Fruit fly (Drosophila melanogaster) whole organism, embryonic: Measurements from ENCODE around the gene Ice2.
A peak's percentile ranks its signal among the peaks of the same experiment; 100 is the strongest.

Experiments used
- Awh ChIP-seq: fragments of 200-800 bp; sonication (Bioruptor generic); IDR thresholded peaks from 2 replicates; pipeline ENCODE4, ENCODE4 v1.3.6; 2022; ENCODE audit warnings: missing biosample characterization, missing genetic modification characterization
- BEAF-32 ChIP-seq: fragments of 200-800 bp; sonication (Bioruptor generic); optimal IDR thresholded peaks from 3 replicates; lab custom pipeline; 2017; ENCODE audit warnings: missing biosample characterization, missing genetic modification characterization, mild to moderate bottlenecking, moderate library complexity, missing genetic modification reagents
- Blimp-1 ChIP-seq: fragments of 200-800 bp; sonication (Bioruptor generic); optimal IDR thresholded peaks from 3 replicates; lab custom pipeline; 2018; ENCODE audit warnings: missing biosample characterization, missing genetic modification characterization, mild to moderate bottlenecking, moderate library complexity, missing genetic modification reagents
- BtbVII ChIP-seq: fragments of 200-800 bp; sonication (Bioruptor generic); optimal IDR thresholded peaks from 3 replicates; lab custom pipeline; 2017; ENCODE audit warnings: missing biosample characterization, mild to moderate bottlenecking, missing genetic modification characterization
- Bteb2 ChIP-seq: fragments of 200-800 bp; sonication (Bioruptor generic); optimal IDR thresholded peaks from 2 replicates; lab custom pipeline; 2016; ENCODE audit warnings: missing biosample characterization, missing genetic modification characterization
- CG1024 ChIP-seq: fragments of 200-800 bp; sonication (Bioruptor generic); IDR thresholded peaks from 2 replicates; pipeline ENCODE4 v1.3.6; 2022; ENCODE audit warnings: missing biosample characterization, missing genetic modification characterization
- CG12071 ChIP-seq: fragments of 200-800 bp; sonication (Bioruptor generic); optimal IDR thresholded peaks from 3 replicates; lab custom pipeline; 2018; ENCODE audit warnings: missing biosample characterization, mild to moderate bottlenecking, missing genetic modification characterization
- CG12236 ChIP-seq: fragments of 200-800 bp; sonication (Bioruptor generic); optimal IDR thresholded peaks from 2 replicates; lab custom pipeline; 2016; ENCODE audit warnings: missing biosample characterization, missing genetic modification characterization
- CG12769 ChIP-seq: fragments of 200-800 bp; sonication (Bioruptor generic); optimal IDR thresholded peaks from 2 replicates; lab custom pipeline; 2019; ENCODE audit warnings: missing biosample characterization, mild to moderate bottlenecking, missing genetic modification characterization, moderate library complexity
- CG13296 ChIP-seq: fragments of 200-800 bp; sonication (Bioruptor generic); optimal IDR thresholded peaks from 3 replicates; lab custom pipeline; 2018; ENCODE audit warnings: missing biosample characterization, mild to moderate bottlenecking, missing genetic modification characterization
- CG15696 ChIP-seq: fragments of 200-800 bp; sonication (Bioruptor generic); optimal IDR thresholded peaks from 2 replicates; lab custom pipeline; 2019; ENCODE audit warnings: missing biosample characterization, mild to moderate bottlenecking, missing genetic modification characterization, moderate library complexity
- CG17328 ChIP-seq: fragments of 200-800 bp; sonication (Bioruptor generic); IDR thresholded peaks from 2 replicates; pipeline ENCODE4 v1.3.6; 2022; ENCODE audit warnings: missing biosample characterization, missing genetic modification characterization
- CG2875 ChIP-seq: fragments of 200-800 bp; sonication (Bioruptor generic); optimal IDR thresholded peaks from 2 replicates; lab custom pipeline; 2017; ENCODE audit warnings: missing biosample characterization, mild to moderate bottlenecking, missing genetic modification characterization, missing genetic modification reagents
- CG43689 ChIP-seq: fragments of 200-800 bp; sonication (Bioruptor generic); IDR thresholded peaks from 2 replicates; pipeline ENCODE4 v1.3.6; 2022; ENCODE audit warnings: missing biosample characterization, missing genetic modification characterization
- CG4404 ChIP-seq: fragments of 200-800 bp; sonication (Bioruptor generic); IDR thresholded peaks from 2 replicates; pipeline ENCODE4 v1.3.6; 2022; ENCODE audit warnings: missing biosample characterization, missing genetic modification characterization
- CG5953 ChIP-seq: fragments of 200-800 bp; sonication (Bioruptor generic); IDR thresholded peaks from 2 replicates; pipeline ENCODE4 v1.3.6; 2022; ENCODE audit warnings: missing biosample characterization, missing genetic modification characterization
- CG7357 ChIP-seq: fragments of 200-800 bp; sonication (Bioruptor generic); IDR thresholded peaks from 3 replicates; pipeline ENCODE4 v1.3.6; 2022; ENCODE audit warnings: missing biosample characterization, missing genetic modification characterization
- CG7745 ChIP-seq: fragments of 200-800 bp; sonication (Bioruptor generic); optimal IDR thresholded peaks from 2 replicates; lab custom pipeline; 2018; ENCODE audit warnings: missing biosample characterization, mild to moderate bottlenecking, missing genetic modification characterization, moderate library complexity
- CG9609 ChIP-seq: fragments of 200-800 bp; sonication (Bioruptor generic); optimal IDR thresholded peaks from 3 replicates; lab custom pipeline; 2016; ENCODE audit warnings: missing biosample characterization, missing genetic modification characterization
- CG9727 ChIP-seq: fragments of 200-800 bp; sonication (Bioruptor generic); optimal IDR thresholded peaks from 3 replicates; lab custom pipeline; 2017; ENCODE audit warnings: missing biosample characterization, mild to moderate bottlenecking, missing genetic modification characterization
- Dip3 ChIP-seq: fragments of 200-800 bp; sonication (Bioruptor generic); optimal IDR thresholded peaks from 3 replicates; lab custom pipeline; 2016; ENCODE audit warnings: missing biosample characterization, missing genetic modification characterization
- Dll ChIP-seq: fragments of 200-800 bp; sonication (Bioruptor generic); IDR thresholded peaks from 4 replicates; pipeline ENCODE4 v1.3.6; 2022; ENCODE audit warnings: missing biosample characterization, missing genetic modification characterization; ENCODE audit not compliant: partially characterized antibody
- Doc2 ChIP-seq: fragments of 200-800 bp; sonication (Bioruptor generic); IDR thresholded peaks from 2 replicates; pipeline ENCODE4 v1.3.6; 2022; ENCODE audit warnings: missing biosample characterization, missing genetic modification characterization
- Dref ChIP-seq: fragments of 200-800 bp; sonication (Bioruptor generic); IDR thresholded peaks from 2 replicates; pipeline ENCODE4 v1.3.6; 2022; ENCODE audit warnings: missing biosample characterization, missing genetic modification characterization
- Drgx ChIP-seq: fragments of 200-800 bp; sonication (Bioruptor generic); IDR thresholded peaks from 2 replicates; pipeline ENCODE4 v1.3.6; 2022; ENCODE audit warnings: missing biosample characterization, missing genetic modification characterization
- Hr39 ChIP-seq: fragments of >200 bp; optimal IDR thresholded peaks from 2 replicates; lab custom pipeline; 2017
- Hsf ChIP-seq: fragments of 200-800 bp; sonication (Bioruptor generic); optimal IDR thresholded peaks from 3 replicates; lab custom pipeline; 2016; ENCODE audit warnings: missing biosample characterization, missing genetic modification characterization
- Meics ChIP-seq: fragments of 200-800 bp; sonication (Bioruptor generic); optimal IDR thresholded peaks from 2 replicates; lab custom pipeline; 2017; ENCODE audit warnings: missing biosample characterization, mild to moderate bottlenecking, missing genetic modification characterization
- Poxn ChIP-seq: fragments of 200-800 bp; sonication (Bioruptor generic); IDR thresholded peaks from 2 replicates; pipeline ENCODE4 v1.3.6; 2022; ENCODE audit warnings: missing biosample characterization, missing genetic modification characterization
- Taf1 ChIP-seq: fragments of 200-800 bp; sonication (Bioruptor generic); IDR thresholded peaks from 2 replicates; pipeline ENCODE4 v1.3.6; 2022; ENCODE audit warnings: missing biosample characterization, missing genetic modification characterization
- Usf ChIP-seq: fragments of 200-800 bp; sonication (Bioruptor generic); optimal IDR thresholded peaks from 2 replicates; lab custom pipeline; 2017; ENCODE audit warnings: missing genotype, missing biosample characterization, missing genetic modification characterization
- az2 ChIP-seq: fragments of 200-800 bp; sonication (Bioruptor generic); optimal IDR thresholded peaks from 3 replicates; lab custom pipeline; 2016; ENCODE audit warnings: missing biosample characterization, missing genetic modification characterization
- btn ChIP-seq: fragments of 200-800 bp; sonication (Bioruptor generic); optimal IDR thresholded peaks from 2 replicates; lab custom pipeline; 2016; ENCODE audit warnings: missing biosample characterization, missing genetic modification characterization
- cad ChIP-seq: fragments of >200 bp; optimal IDR thresholded peaks from 2 replicates; lab custom pipeline; 2017; ENCODE audit warnings: missing biosample characterization, missing genetic modification characterization
- cas ChIP-seq: fragments of 200-800 bp; sonication (Bioruptor generic); IDR thresholded peaks from 2 replicates; pipeline ENCODE4 v1.3.6; 2022; ENCODE audit warnings: missing biosample characterization, missing genetic modification characterization
- chif ChIP-seq, 2 experiments: fragments of 200-800 bp; sonication (Bioruptor generic); optimal IDR thresholded peaks; 3 replicates each; lab custom pipeline; 2016; ENCODE audit warnings: missing biosample characterization in 2 of 2, missing genetic modification characterization in 2 of 2
- crc ChIP-seq: fragments of 200-800 bp; sonication (Bioruptor generic); optimal IDR thresholded peaks from 2 replicates; lab custom pipeline; 2016; ENCODE audit warnings: missing biosample characterization, missing genetic modification characterization
- dmrt99B ChIP-seq: fragments of 200-800 bp; sonication (Bioruptor generic); optimal IDR thresholded peaks from 2 replicates; lab custom pipeline; 2018; ENCODE audit warnings: missing biosample characterization, mild to moderate bottlenecking, missing genetic modification characterization, moderate library complexity
- ewg ChIP-seq: fragments of 200-800 bp; sonication (Bioruptor generic); optimal IDR thresholded peaks from 3 replicates; lab custom pipeline; 2017; ENCODE audit warnings: mild to moderate bottlenecking, missing biosample characterization, missing genetic modification reagents, missing genetic modification characterization
- fru ChIP-seq: fragments of >200 bp; optimal IDR thresholded peaks from 2 replicates; lab custom pipeline; 2017
- gce ChIP-seq: fragments of 200-800 bp; sonication (Bioruptor generic); IDR thresholded peaks from 3 replicates; pipeline ENCODE4 v1.3.6; 2022; ENCODE audit warnings: missing biosample characterization, missing genetic modification characterization
- gcm ChIP-seq: fragments of 200-800 bp; sonication (Bioruptor generic); optimal IDR thresholded peaks from 2 replicates; lab custom pipeline; 2019; ENCODE audit warnings: missing biosample characterization, mild to moderate bottlenecking, missing genetic modification characterization, moderate library complexity
- gcm2 ChIP-seq: fragments of 200-800 bp; sonication (Bioruptor generic); optimal IDR thresholded peaks from 2 replicates; lab custom pipeline; 2016; ENCODE audit warnings: missing biosample characterization, missing genetic modification characterization
- gem ChIP-seq: fragments of 200-800 bp; sonication (Bioruptor generic); optimal IDR thresholded peaks from 2 replicates; lab custom pipeline; 2019; ENCODE audit warnings: missing biosample characterization, mild to moderate bottlenecking, missing genetic modification characterization, moderate library complexity
- lmd ChIP-seq: fragments of 200-800 bp; sonication (Bioruptor generic); IDR thresholded peaks from 2 replicates; pipeline ENCODE4 v1.3.6; 2022; ENCODE audit warnings: missing biosample characterization, missing genetic modification characterization
- mam ChIP-seq: fragments of 200-800 bp; sonication (Bioruptor generic); optimal IDR thresholded peaks from 3 replicates; lab custom pipeline; 2016; ENCODE audit warnings: missing biosample characterization, missing genetic modification characterization
- otp ChIP-seq: fragments of 200-800 bp; sonication (Bioruptor generic); IDR thresholded peaks from 3 replicates; pipeline ENCODE4, ENCODE4 v1.3.6; 2022; ENCODE audit warnings: missing biosample characterization, missing genetic modification characterization
- pho ChIP-seq: fragments of 200-800 bp; sonication (Bioruptor generic); optimal IDR thresholded peaks from 2 replicates; lab custom pipeline; 2016; ENCODE audit warnings: missing biosample characterization, missing genetic modification characterization
- sima ChIP-seq: fragments of 200-800 bp; sonication (Bioruptor generic); optimal IDR thresholded peaks from 2 replicates; lab custom pipeline; 2016; ENCODE audit warnings: missing biosample characterization, missing genetic modification characterization
- stwl ChIP-seq: fragments of 200-800 bp; sonication (Bioruptor generic); optimal IDR thresholded peaks from 3 replicates; lab custom pipeline; 2018; ENCODE audit warnings: missing biosample characterization, mild to moderate bottlenecking, missing genetic modification characterization, moderate library complexity
- wor ChIP-seq: fragments of 200-800 bp; sonication (Bioruptor generic); IDR thresholded peaks from 2 replicates; pipeline ENCODE4 v1.3.6; 2022; ENCODE audit warnings: missing biosample characterization, missing genetic modification characterization

Gene Ice2

DNA sequence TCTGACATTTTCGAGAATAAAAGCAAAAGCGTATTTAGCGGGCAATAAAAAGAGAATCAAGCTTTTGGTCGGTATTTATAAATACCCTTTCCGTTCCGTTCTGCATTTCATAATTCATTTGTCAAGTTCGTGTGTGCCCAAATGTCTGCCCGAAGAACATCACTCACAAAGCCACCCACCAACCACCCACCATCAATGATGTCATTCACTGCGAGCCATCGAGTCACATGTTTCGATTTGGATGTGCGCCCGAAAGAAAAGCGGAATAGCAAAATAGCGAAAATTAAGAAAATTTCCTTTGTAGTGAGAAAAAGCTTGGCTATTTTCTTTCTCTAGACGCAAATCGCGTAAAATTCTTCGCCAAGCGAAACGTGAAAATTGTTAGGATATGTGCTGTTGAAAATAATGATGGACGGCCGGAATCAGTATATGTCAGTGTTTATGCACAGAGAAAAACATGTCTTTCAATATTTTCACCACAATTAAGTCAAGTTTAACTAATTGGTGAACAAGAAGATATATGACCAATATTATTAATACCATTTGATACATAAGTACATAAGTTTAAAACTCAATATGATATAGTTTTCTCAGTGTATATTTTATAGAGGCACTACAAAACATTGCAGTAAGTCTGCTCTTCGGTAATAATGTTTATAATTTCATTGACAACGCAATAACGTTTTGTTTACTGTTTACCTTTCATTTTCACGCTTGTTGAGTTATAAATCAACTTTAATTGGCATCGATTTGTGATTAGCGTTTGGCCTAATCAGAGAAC is 21.3 kb downstream of the Ice2 start (continued):
- TF ChIP-seq BtbVII (peak; percentile 56), btn (GFP tag; lab: Kevin White, UChicago) (no peak), CG2875 (GFP tag; lab: Kevin White, UChicago) (no peak), Doc2 (no peak), Hr39 (lab: Kevin White, UChicago) (no peak), CG1024 (GFP tag; lab: Robert Waterston, UW) (no peak), az2 (peak; percentile 37), gem (tag; lab: Kevin White, UChicago) (peak; percentile 72), wor (no peak), Awh (GFP tag; lab: Robert Waterston, UW) (no peak), CG9609 (GFP tag; lab: Kevin White, UChicago) (peak; percentile 6), Poxn (no peak), Usf (GFP tag; lab: Kevin White, UChicago) (no peak), gce (GFP tag; lab: Robert Waterston, UW) (no peak; the same call in 2 of the 3 replicates), dmrt99B (tag; lab: Kevin White, UChicago) (peak; percentile 71), CG12071 (peak; percentile 50), crc (GFP tag; lab: Kevin White, UChicago) (peak; percentile 28), cad (GFP tag; lab: Kevin White, UChicago) (no peak), CG13296 (GFP tag; lab: Kevin White, UChicago) (peak; percentile 44), chif (GFP tag; optimal IDR thresholded peaks at IDR 0.05; lab: Kevin White, UChicago) (peak; percentile 18 to 34), CG12236 (peak; percentile 19), mam (GFP tag; lab: Kevin White, UChicago) (peak; percentile 53), CG15696 (tag; lab: Kevin White, UChicago) (no peak), CG43689 (GFP tag; lab: Robert Waterston, UW) (peak; percentile 42; the same call in 1 of the 2 replicates), CG7357 (GFP tag; lab: Robert Waterston, UW) (0 out of 3 replicates have a peak, but pooled peaks have one; percentile 23), cas (GFP tag; lab: Robert Waterston, UW) (0 out of 2 replicates have a peak, but pooled peaks have one; percentile 39), pho (GFP tag; lab: Kevin White, UChicago) (peak; percentile 62), BEAF-32 (GFP tag; lab: Kevin White, UChicago) (no peak), Hsf (GFP tag; lab: Kevin White, UChicago) (peak; percentile 57), Blimp-1 (GFP tag; lab: Kevin White, UChicago) (peak; percentile 38), ewg (no peak), CG12769 (peak; percentile 75), CG7745 (no peak), Drgx (GFP tag; lab: Robert Waterston, UW) (peak; percentile 58), gcm (peak; percentile 26), Dref (GFP tag; lab: Robert Waterston, UW) (no peak), CG9727 (GFP tag; lab: Kevin White, UChicago) (peak; percentile 65), Bteb2 (peak; percentile 45), Meics (GFP tag; lab: Kevin White, UChicago) (peak; percentile 67), CG4404 (GFP tag; lab: Robert Waterston, UW) (no peak), stwl (tag; lab: Kevin White, UChicago) (no peak), Dll (GFP tag; lab: Robert Waterston, UW) (no peak), CG5953 (no peak), lmd (peak; percentile 44; the same call in 1 of the 2 replicates), Dip3 (peak; percentile 9), CG17328 (GFP tag; lab: Robert Waterston, UW) (peak; percentile 66), Taf1 (GFP tag; lab: Robert Waterston, UW) (0 out of 2 replicates have a peak, but pooled peaks have one; percentile 46), otp (GFP tag; lab: Robert Waterston, UW) (0 out of 3 replicates have a peak, but pooled peaks have one; percentile 7), gcm2 (GFP tag; lab: Kevin White, UChicago) (no peak), sima (GFP tag; lab: Kevin White, UChicago) (peak; percentile 17), fru (lab: Kevin White, UChicago) (no peak)
